Fruit fly (Drosophila melanogaster): ENCODE measurements around the gene RpS25.

DNA sequence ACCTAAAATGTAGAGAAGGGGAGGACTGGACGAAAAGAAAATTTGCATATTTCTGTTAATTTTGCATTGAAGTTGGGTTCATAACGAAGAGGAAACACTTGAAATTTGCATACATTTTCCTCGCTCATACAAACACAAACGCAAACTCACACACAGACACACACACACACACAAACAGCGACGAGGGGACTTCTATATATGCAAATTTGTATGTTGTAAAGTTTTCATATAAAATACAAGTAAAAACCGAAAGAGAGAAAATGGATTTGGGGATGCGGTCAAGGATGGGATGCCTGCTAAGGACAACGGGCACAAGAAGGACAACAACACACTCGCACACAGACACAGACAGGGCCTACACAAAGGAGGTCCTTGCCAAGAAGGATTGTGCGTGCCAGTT is 41.5 kb upstream of the RpS25 start:
- TF ChIP-seq ttk (optimal IDR thresholded peaks at IDR 0.05) (no peak), Myc (optimal IDR thresholded peaks at IDR 0.05) (no peak), psq (optimal IDR thresholded peaks at IDR 0.05) (no peak), h (optimal IDR thresholded peaks at IDR 0.05) (no peak)
